Worm (Caenorhabditis elegans) whole organism, L4 larva: ENCODE measurements around the gene rbm-39.
A peak's percentile ranks its signal among the peaks of the same experiment; 100 is the strongest.

ENCODE experiments used
- F10B5.3 ChIP-seq: sonication (generic microtip); optimal IDR thresholded peaks from 2 replicates; lab custom pipeline; 2016; ENCODE audit warnings: mild to moderate bottlenecking, missing genetic modification characterization, missing compliant biosample characterization
- F26F4.8 ChIP-seq: fragments of 200-800 bp; sonication (Bioruptor generic); conservative IDR thresholded peaks from 2 replicates; pipeline ENCODE4 v1.3.6; 2022; ENCODE audit warnings: missing genetic modification characterization, missing compliant biosample characterization
- T20F7.1 ChIP-seq: fragments of 200-800 bp; sonication (Bioruptor generic); optimal IDR thresholded peaks from 2 replicates; lab custom pipeline; 2018; ENCODE audit warnings: mild to moderate bottlenecking, missing genetic modification characterization, missing compliant biosample characterization
- T26A8.4 ChIP-seq: fragments of 200-800 bp; sonication (Bioruptor generic); IDR thresholded peaks from 2 replicates; pipeline ENCODE4 v1.3.6; 2022; ENCODE audit warnings: missing genetic modification characterization, missing compliant biosample characterization
- Y48G9A.11 ChIP-seq: fragments of 200-800 bp; sonication (Bioruptor generic); IDR thresholded peaks from 2 replicates; pipeline ENCODE4 v1.3.6; 2022; ENCODE audit warnings: missing genetic modification reagents, missing genetic modification characterization, missing compliant biosample characterization
- Y75B8A.6 ChIP-seq: fragments of 200-800 bp; sonication (Bioruptor generic); IDR thresholded peaks from 2 replicates; pipeline ENCODE4 v1.3.6; 2022; ENCODE audit warnings: missing genetic modification reagents, missing genetic modification characterization, missing compliant biosample characterization
- ZK546.5 ChIP-seq, 2 experiments: sonication (generic microtip); optimal IDR thresholded peaks; 2 replicates each; lab custom pipeline; 2017; ENCODE audit warnings: missing biosample characterization in 2 of 2, missing genetic modification characterization in 2 of 2
- ama-1 ChIP-seq: fragments of 150-350 bp; optimal IDR thresholded peaks from 2 replicates; lab custom pipeline; 2014; ENCODE audit warnings: inconsistent platforms, mixed read lengths
- arid-1 ChIP-seq: fragments of 200-800 bp; sonication (Bioruptor generic); conservative IDR thresholded peaks from 2 replicates; pipeline ENCODE4 v1.3.6; 2022; ENCODE audit warnings: missing genetic modification reagents, missing genetic modification characterization, missing compliant biosample characterization
- ceh-28 ChIP-seq: fragments of 150-350 bp; optimal IDR thresholded peaks from 2 replicates; lab custom pipeline; 2014; ENCODE audit warnings: missing biosample characterization, missing genetic modification reagents, missing genetic modification characterization
- ceh-32 ChIP-seq: sonication (generic microtip); optimal IDR thresholded peaks from 2 replicates; lab custom pipeline; 2016; ENCODE audit warnings: mild to moderate bottlenecking, missing genetic modification characterization, missing compliant biosample characterization; ENCODE audit not compliant: poor library complexity
- ceh-44 ChIP-seq: fragments of 200-800 bp; sonication (Bioruptor generic); IDR thresholded peaks from 2 replicates; pipeline ENCODE4 v1.3.6; 2022; ENCODE audit warnings: missing genetic modification reagents, missing genetic modification characterization, missing compliant biosample characterization
- ces-1 ChIP-seq: fragments of 150-350 bp; sonication (generic microtip); optimal IDR thresholded peaks from 4 replicates; lab custom pipeline; 2014; ENCODE audit warnings: missing biosample characterization, missing genetic modification reagents, missing genetic modification characterization
- cey-2 ChIP-seq: sonication (generic microtip); optimal IDR thresholded peaks from 3 replicates; lab custom pipeline; 2017; ENCODE audit warnings: missing genetic modification characterization, mild to moderate bottlenecking, missing compliant biosample characterization, antibody characterized with exemption, borderline replicate concordance; ENCODE audit not compliant: insufficient read depth
- daf-12 ChIP-seq: fragments of 150-350 bp; optimal IDR thresholded peaks from 2 replicates; lab custom pipeline; 2014; ENCODE audit warnings: missing biosample characterization, missing genetic modification reagents, missing genetic modification characterization
- daf-19 ChIP-seq: fragments of 200-800 bp; sonication (Bioruptor generic); conservative IDR thresholded peaks from 2 replicates; pipeline ENCODE4 v1.3.6; 2022; ENCODE audit warnings: missing genetic modification characterization, missing compliant biosample characterization
- dmd-6 ChIP-seq: fragments of 200-800 bp; sonication (Bioruptor generic); IDR thresholded peaks from 2 replicates; pipeline ENCODE4 v1.3.6; 2022; ENCODE audit warnings: missing genetic modification reagents, missing genetic modification characterization, missing compliant biosample characterization
- dpl-1 ChIP-seq: fragments of 150-350 bp; optimal IDR thresholded peaks from 2 replicates; lab custom pipeline; 2014; ENCODE audit warnings: missing biosample characterization, missing genetic modification reagents, missing genetic modification characterization
- duxl-1 ChIP-seq: sonication (generic microtip); optimal IDR thresholded peaks from 2 replicates; lab custom pipeline; 2016; ENCODE audit warnings: mild to moderate bottlenecking, missing genetic modification characterization, moderate library complexity, missing compliant biosample characterization; ENCODE audit not compliant: poor library complexity
- egl-43 ChIP-seq: fragments of 200-800 bp; sonication (Bioruptor generic); IDR thresholded peaks from 2 replicates; pipeline ENCODE4 v1.3.6; 2022; ENCODE audit warnings: missing genetic modification reagents, missing genetic modification characterization, missing compliant biosample characterization
- hlh-30 ChIP-seq: sonication (generic microtip); optimal IDR thresholded peaks from 2 replicates; lab custom pipeline; 2017; ENCODE audit warnings: antibody characterized with exemption, mild to moderate bottlenecking, missing genetic modification characterization, missing compliant biosample characterization; ENCODE audit not compliant: insufficient read depth
- lin-29 ChIP-seq: fragments of 200-800 bp; sonication (Bioruptor generic); IDR thresholded peaks from 2 replicates; pipeline ENCODE4 v1.3.6; 2022; ENCODE audit warnings: missing genetic modification reagents, missing genetic modification characterization, missing compliant biosample characterization
- lin-38 ChIP-seq: fragments of 200-800 bp; sonication (Bioruptor generic); IDR thresholded peaks from 2 replicates; pipeline ENCODE4 v1.3.6; 2022; ENCODE audit warnings: missing genetic modification reagents, missing genetic modification characterization, missing compliant biosample characterization
- lsy-2 ChIP-seq, 2 experiments: fragments of 150-350 bp in 1 of 2; sonication (generic microtip) in 1 of 2; optimal IDR thresholded peaks; 2 replicates each; lab custom pipeline; 2014 to 2017; ENCODE audit warnings: missing biosample characterization in 2 of 2, missing genetic modification characterization in 2 of 2
- madf-5 ChIP-seq, 2 experiments: fragments of 200-800 bp; sonication (Bioruptor generic); IDR thresholded peaks; 2 replicates each; pipeline ENCODE4 v1.3.6; 2022; ENCODE audit warnings: missing compliant biosample characterization in 2 of 2, missing genetic modification characterization in 2 of 2
- madf-9 ChIP-seq: fragments of 200-800 bp; sonication (Bioruptor generic); conservative IDR thresholded peaks from 2 replicates; pipeline ENCODE4 v1.3.6; 2022; ENCODE audit warnings: missing genetic modification reagents, missing genetic modification characterization, missing compliant biosample characterization
- mdl-1 ChIP-seq, 2 experiments: fragments of 150-350 bp in 1 of 2; sonication (generic microtip) in 1 of 2; optimal IDR thresholded peaks; 2 replicates each; lab custom pipeline; 2014 to 2017; ENCODE audit warnings: missing biosample characterization in 2 of 2, missing genetic modification characterization in 2 of 2
- mdt-29 ChIP-seq: fragments of 200-800 bp; sonication (Bioruptor generic); IDR thresholded peaks from 2 replicates; pipeline ENCODE4 v1.3.6; 2022; ENCODE audit warnings: missing genetic modification reagents, missing genetic modification characterization, missing compliant biosample characterization
- mep-1 ChIP-seq: fragments of 150-350 bp; sonication (generic microtip); optimal IDR thresholded peaks from 3 replicates; lab custom pipeline; 2014; ENCODE audit warnings: missing biosample characterization, missing genetic modification characterization
- mes-2 ChIP-seq: sonication (generic microtip); optimal IDR thresholded peaks from 2 replicates; lab custom pipeline; 2016; ENCODE audit warnings: missing genotype, mild to moderate bottlenecking, missing genetic modification characterization, missing compliant biosample characterization; ENCODE audit not compliant: poor library complexity, severe bottlenecking
- mxl-3 ChIP-seq: fragments of 200-800 bp; sonication (Bioruptor generic); optimal IDR thresholded peaks from 2 replicates; lab custom pipeline; 2018; ENCODE audit warnings: mild to moderate bottlenecking, missing genetic modification characterization, missing compliant biosample characterization
- nhr-102 ChIP-seq: sonication (generic microtip); optimal IDR thresholded peaks from 2 replicates; lab custom pipeline; 2016; ENCODE audit warnings: mild to moderate bottlenecking, missing genetic modification characterization, moderate library complexity, missing compliant biosample characterization
- nhr-111 ChIP-seq: fragments of 200-800 bp; sonication (Bioruptor generic); optimal IDR thresholded peaks from 2 replicates; lab custom pipeline; 2018; ENCODE audit warnings: mild to moderate bottlenecking, missing genetic modification characterization, missing compliant biosample characterization
- nhr-25 ChIP-seq: sonication (generic microtip); optimal IDR thresholded peaks from 2 replicates; lab custom pipeline; 2017; ENCODE audit warnings: missing genetic modification characterization, mild to moderate bottlenecking, missing compliant biosample characterization, antibody characterized with exemption, moderate library complexity, borderline replicate concordance; ENCODE audit not compliant: insufficient read depth
- nhr-28 ChIP-seq: fragments of 150-350 bp; optimal IDR thresholded peaks from 2 replicates; lab custom pipeline; 2014; ENCODE audit warnings: missing biosample characterization, missing genetic modification characterization
- nhr-42 ChIP-seq: fragments of 200-800 bp; sonication (Bioruptor generic); IDR thresholded peaks from 2 replicates; pipeline ENCODE4 v1.3.6; 2022; ENCODE audit warnings: missing genetic modification characterization, missing compliant biosample characterization
- nhr-76 ChIP-seq: fragments of 150-350 bp; optimal IDR thresholded peaks from 2 replicates; lab custom pipeline; 2014; ENCODE audit warnings: missing biosample characterization, missing genetic modification characterization
- nhr-77 ChIP-seq: fragments of 150-350 bp; optimal IDR thresholded peaks from 2 replicates; lab custom pipeline; 2014; ENCODE audit warnings: missing biosample characterization, missing genetic modification characterization
- pha-4 ChIP-seq, 2 experiments: fragments of 150-350 bp in 1 of 2; fragments of 200-800 bp in 1 of 2; sonication (Bioruptor generic) in 1 of 2; IDR thresholded peaks in 1 of 2; optimal IDR thresholded peaks in 1 of 2; 2 replicates each; pipeline versions ENCODE4 v1.3.6 to Lab custom; 2014 to 2022; ENCODE audit warnings: missing genetic modification characterization in 2 of 2, missing genetic modification reagents in 2 of 2, missing biosample characterization in 1 of 2, missing compliant biosample characterization in 1 of 2
- php-3 ChIP-seq: fragments of 200-800 bp; sonication (Bioruptor generic); IDR thresholded peaks from 2 replicates; pipeline ENCODE4 v1.3.6; 2022; ENCODE audit warnings: missing genetic modification reagents, missing genetic modification characterization, missing compliant biosample characterization
- rbr-2 ChIP-seq: sonication (generic microtip); optimal IDR thresholded peaks from 2 replicates; lab custom pipeline; 2016; ENCODE audit warnings: missing genotype, missing genetic modification characterization, missing compliant biosample characterization
- saeg-2 ChIP-seq: fragments of 200-800 bp; sonication (Bioruptor generic); IDR thresholded peaks from 2 replicates; pipeline ENCODE4 v1.3.6; 2022; ENCODE audit warnings: missing genetic modification reagents, missing genetic modification characterization, missing compliant biosample characterization
- sdz-12 ChIP-seq: fragments of 200-800 bp; sonication (Bioruptor generic); optimal IDR thresholded peaks from 2 replicates; lab custom pipeline; 2018; ENCODE audit warnings: mild to moderate bottlenecking, missing genetic modification characterization, missing compliant biosample characterization
- snpc-1.2 ChIP-seq: fragments of 200-800 bp; sonication (Bioruptor generic); IDR thresholded peaks from 2 replicates; pipeline ENCODE4 v1.3.6; 2022; ENCODE audit warnings: missing genetic modification reagents, missing genetic modification characterization, missing compliant biosample characterization
- unc-130 ChIP-seq: sonication (generic microtip); optimal IDR thresholded peaks from 2 replicates; lab custom pipeline; 2016; ENCODE audit warnings: missing genetic modification reagents, missing genetic modification characterization, missing compliant biosample characterization
- unc-39 ChIP-seq: sonication (generic microtip); optimal IDR thresholded peaks from 2 replicates; lab custom pipeline; 2017; ENCODE audit warnings: missing biosample characterization, missing genetic modification characterization
- vab-7 ChIP-seq: fragments of 200-800 bp; sonication (Bioruptor generic); IDR thresholded peaks from 2 replicates; pipeline ENCODE4 v1.3.6; 2022; ENCODE audit warnings: missing genetic modification reagents, missing genetic modification characterization, missing compliant biosample characterization
- zfp-2 ChIP-seq: sonication (generic microtip); optimal IDR thresholded peaks from 2 replicates; lab custom pipeline; 2016; ENCODE audit warnings: mild to moderate bottlenecking, missing genetic modification characterization, missing compliant biosample characterization
- zfp-3 ChIP-seq: fragments of 200-800 bp; sonication (Bioruptor generic); conservative IDR thresholded peaks from 2 replicates; pipeline ENCODE4 v1.3.6; 2022; ENCODE audit warnings: missing genetic modification reagents, missing genetic modification characterization, missing compliant biosample characterization
- ztf-11 ChIP-seq: fragments of 150-350 bp; optimal IDR thresholded peaks from 2 replicates; lab custom pipeline; 2014; ENCODE audit warnings: missing biosample characterization, missing genetic modification characterization

Gene rbm-39

ce11 chrIV:1009546-1009945, 2.9 kb upstream of the rbm-39 start, which contains the start of gene Y55F3AM.9 (continued):
- TF ChIP-seq zfp-2 (tag; lab: Kevin White, UChicago), result no peak
- TF ChIP-seq pha-4 (GFP tag; IDR thresholded peaks at IDR 0.05; lab: Robert Waterston, UW), result no peak
- TF ChIP-seq pha-4 (tag; optimal IDR thresholded peaks at IDR 0.05; lab: Kevin White, UChicago), result no peak
- no peak for TF ChIP-seq sdz-12 (GFP tag; lab: Kevin White, UChicago)
- no peak for TF ChIP-seq arid-1
- no peak for TF ChIP-seq nhr-25 (tag; lab: Kevin White, UChicago)
- TF ChIP-seq duxl-1 (tag; lab: Kevin White, UChicago), result no peak
- TF ChIP-seq mdt-29 (GFP tag; lab: Robert Waterston, UW), result no peak
- TF ChIP-seq Y48G9A.11, result no peak
- TF ChIP-seq snpc-1.2 (GFP tag; lab: Robert Waterston, UW), result no peak
- peak; percentile 14 to 60 for TF ChIP-seq lsy-2 (tag; optimal IDR thresholded peaks at IDR 0.05; lab: Kevin White, UChicago)
- TF ChIP-seq egl-43 (GFP tag; lab: Robert Waterston, UW), result no peak
- TF ChIP-seq rbr-2 (tag; lab: Kevin White, UChicago), result peak; percentile 30
- TF ChIP-seq vab-7, result 0 out of 2 replicates have a peak, but pooled peaks have one; percentile 21
- no peak for TF ChIP-seq F26F4.8 (GFP tag; lab: Robert Waterston, UW)
- peak; percentile 64 for TF ChIP-seq mes-2 (tag; lab: Kevin White, UChicago)
- TF ChIP-seq lin-38, result peak; percentile 57
- peak; percentile 96 for TF ChIP-seq hlh-30 (tag; lab: Kevin White, UChicago)
- no peak for TF ChIP-seq madf-9 (GFP tag; lab: Robert Waterston, UW)
- TF ChIP-seq unc-39 (tag; lab: Kevin White, UChicago), result no peak
- no peak for TF ChIP-seq ZK546.5 (tag; optimal IDR thresholded peaks at IDR 0.05; lab: Kevin White, UChicago)
- no peak for TF ChIP-seq saeg-2 (GFP tag; lab: Robert Waterston, UW)
- no peak for TF ChIP-seq F10B5.3 (tag; lab: Kevin White, UChicago)
- TF ChIP-seq nhr-77 (tag; lab: Kevin White, UChicago), result no peak
- TF ChIP-seq T20F7.1, result peak; percentile 26
- TF ChIP-seq ceh-44 (GFP tag; lab: Robert Waterston, UW), result no peak
- no peak for TF ChIP-seq daf-19 (GFP tag; lab: Robert Waterston, UW)
- no peak for TF ChIP-seq madf-5 (GFP tag; IDR thresholded peaks at IDR 0.05; lab: Robert Waterston, UW)
- TF ChIP-seq ceh-28 (tag; lab: Kevin White, UChicago), result no peak
- TF ChIP-seq nhr-102 (tag; lab: Kevin White, UChicago), result no peak
- TF ChIP-seq nhr-28 (tag; lab: Kevin White, UChicago), result no peak
- peak in 1 of 2 experiments; percentile 59 for TF ChIP-seq mdl-1 (tag; optimal IDR thresholded peaks at IDR 0.05; lab: Kevin White, UChicago)
- TF ChIP-seq nhr-42 (GFP tag; lab: Robert Waterston, UW), result no peak
- no peak for TF ChIP-seq mxl-3 (GFP tag; lab: Kevin White, UChicago)
- peak; percentile 40 for TF ChIP-seq ama-1 (lab: Kevin White, UChicago)
- no peak for TF ChIP-seq unc-130 (GFP tag; lab: Kevin White, UChicago)
- no peak for TF ChIP-seq zfp-3 (GFP tag; lab: Robert Waterston, UW)
- no peak for TF ChIP-seq ces-1 (GFP tag; lab: Kevin White, UChicago)
- TF ChIP-seq nhr-76 (tag; lab: Kevin White, UChicago), result no peak
- no peak for TF ChIP-seq Y75B8A.6
- TF ChIP-seq lin-29 (GFP tag; lab: Robert Waterston, UW), result no peak
- no peak for TF ChIP-seq ceh-32 (tag; lab: Kevin White, UChicago)
- TF ChIP-seq cey-2 (tag; lab: Kevin White, UChicago), result no peak
- no peak for TF ChIP-seq daf-12 (tag; lab: Kevin White, UChicago)
- no peak for TF ChIP-seq T26A8.4
- TF ChIP-seq ztf-11, result no peak
- no peak for TF ChIP-seq nhr-111 (GFP tag; lab: Kevin White, UChicago)
- peak; percentile 19 for TF ChIP-seq mep-1 (tag; lab: Kevin White, UChicago)
- TF ChIP-seq dpl-1, result peak; percentile 39
- TF ChIP-seq dmd-6 (GFP tag; lab: Robert Waterston, UW), result 0 out of 2 replicates have a peak, but pooled peaks have one; percentile 17
- no peak for TF ChIP-seq php-3 (GFP tag; lab: Robert Waterston, UW)
